Fruit fly (Drosophila melanogaster) whole organism, embryonic: Measurements from ENCODE around the gene dysf.

ENCODE experiments used
- CG11093 ChIP-seq: fragments of 200-800 bp; sonication (Bioruptor generic); IDR thresholded peaks from 3 replicates; pipeline ENCODE4 v1.3.6; 2022; ENCODE audit warnings: missing biosample characterization, missing genetic modification characterization
- CG1233 ChIP-seq: fragments of 200-800 bp; sonication (Bioruptor generic); optimal IDR thresholded peaks from 4 replicates; lab custom pipeline; 2018; ENCODE audit warnings: missing biosample characterization, mild to moderate bottlenecking, missing genetic modification characterization
- CG12659 ChIP-seq: fragments of 200-800 bp; sonication (Bioruptor generic); optimal IDR thresholded peaks from 3 replicates; lab custom pipeline; 2017; ENCODE audit warnings: mild to moderate bottlenecking, missing biosample characterization, missing genetic modification reagents, missing genetic modification characterization
- CG13894 ChIP-seq: fragments of 200-800 bp; sonication (Bioruptor generic); optimal IDR thresholded peaks from 3 replicates; lab custom pipeline; 2018; ENCODE audit warnings: missing biosample characterization, mild to moderate bottlenecking, missing genetic modification characterization, moderate library complexity
- CG14014 ChIP-seq: fragments of 200-800 bp; sonication (Bioruptor generic); IDR thresholded peaks from 2 replicates; pipeline ENCODE4 v1.3.6; 2022; ENCODE audit warnings: missing biosample characterization, missing genetic modification characterization
- CG14667 ChIP-seq: fragments of 200-800 bp; sonication (Bioruptor generic); IDR thresholded peaks from 2 replicates; pipeline ENCODE4 v1.3.6; 2022; ENCODE audit warnings: missing biosample characterization, missing genetic modification characterization
- CG1529 ChIP-seq: fragments of 200-800 bp; sonication (Bioruptor generic); optimal IDR thresholded peaks from 3 replicates; lab custom pipeline; 2018; ENCODE audit warnings: missing biosample characterization, missing genetic modification characterization
- CG1602 ChIP-seq: fragments of 200-800 bp; sonication (Bioruptor generic); optimal IDR thresholded peaks from 3 replicates; lab custom pipeline; 2016; ENCODE audit warnings: missing biosample characterization, missing genetic modification characterization
- CG16815 ChIP-seq: fragments of 200-800 bp; sonication (Bioruptor generic); optimal IDR thresholded peaks from 3 replicates; lab custom pipeline; 2017; ENCODE audit warnings: missing biosample characterization, mild to moderate bottlenecking, missing genetic modification characterization
- CG17359 ChIP-seq: fragments of 200-800 bp; sonication (Bioruptor generic); optimal IDR thresholded peaks from 3 replicates; lab custom pipeline; 2018; ENCODE audit warnings: missing biosample characterization, mild to moderate bottlenecking, missing genetic modification characterization, moderate library complexity
- CG17612 ChIP-seq: fragments of 200-800 bp; sonication (Bioruptor generic); IDR thresholded peaks from 2 replicates; pipeline ENCODE4 v1.3.6; 2022; ENCODE audit warnings: missing biosample characterization, missing genetic modification characterization
- CG34422 ChIP-seq: fragments of 200-800 bp; sonication (Bioruptor generic); IDR thresholded peaks from 3 replicates; pipeline ENCODE4 v1.3.6; 2022; ENCODE audit warnings: missing biosample characterization, missing genetic modification characterization
- CG42726 ChIP-seq: fragments of 200-800 bp; sonication (Bioruptor generic); IDR thresholded peaks from 2 replicates; pipeline ENCODE4 v1.3.6; 2022; ENCODE audit warnings: missing biosample characterization, missing genetic modification characterization; ENCODE audit not compliant: partially characterized antibody
- CG43689 ChIP-seq: fragments of 200-800 bp; sonication (Bioruptor generic); IDR thresholded peaks from 2 replicates; pipeline ENCODE4 v1.3.6; 2022; ENCODE audit warnings: missing biosample characterization, missing genetic modification characterization
- CG4404 ChIP-seq: fragments of 200-800 bp; sonication (Bioruptor generic); IDR thresholded peaks from 2 replicates; pipeline ENCODE4 v1.3.6; 2022; ENCODE audit warnings: missing biosample characterization, missing genetic modification characterization
- CG5245 ChIP-seq: fragments of 200-800 bp; sonication (Bioruptor generic); optimal IDR thresholded peaks from 3 replicates; lab custom pipeline; 2016; ENCODE audit warnings: missing biosample characterization, missing genetic modification characterization
- CG6254 ChIP-seq: fragments of 200-800 bp; sonication (Bioruptor generic); optimal IDR thresholded peaks from 3 replicates; lab custom pipeline; 2017; ENCODE audit warnings: mild to moderate bottlenecking, missing biosample characterization, missing genetic modification reagents, missing genetic modification characterization
- CG9727 ChIP-seq: fragments of 200-800 bp; sonication (Bioruptor generic); optimal IDR thresholded peaks from 3 replicates; lab custom pipeline; 2017; ENCODE audit warnings: missing biosample characterization, mild to moderate bottlenecking, missing genetic modification characterization
- CG9797 ChIP-seq: fragments of 200-800 bp; sonication (Bioruptor generic); optimal IDR thresholded peaks from 3 replicates; lab custom pipeline; 2018; ENCODE audit warnings: missing biosample characterization, mild to moderate bottlenecking, missing genetic modification characterization
- CG9817 ChIP-seq: fragments of 200-800 bp; sonication (Bioruptor generic); optimal IDR thresholded peaks from 2 replicates; lab custom pipeline; 2018; ENCODE audit warnings: missing biosample characterization, mild to moderate bottlenecking, missing genetic modification characterization, moderate library complexity
- CrebB ChIP-seq: fragments of 200-800 bp; sonication (Bioruptor generic); optimal IDR thresholded peaks from 3 replicates; lab custom pipeline; 2018; ENCODE audit warnings: missing biosample characterization, mild to moderate bottlenecking, missing genetic modification characterization
- Dek ChIP-seq: fragments of 200-800 bp; sonication (Bioruptor generic); optimal IDR thresholded peaks from 3 replicates; lab custom pipeline; 2019; ENCODE audit warnings: missing biosample characterization, mild to moderate bottlenecking, missing genetic modification characterization, moderate library complexity
- Dfd ChIP-seq, 2 experiments: fragments of >200 bp; optimal IDR thresholded peaks; 2 replicates each; lab custom pipeline; 2017; ENCODE audit warnings: missing biosample characterization in 2 of 2, missing genetic modification characterization in 2 of 2
- Gsc ChIP-seq: fragments of 200-800 bp; sonication (Bioruptor generic); IDR thresholded peaks from 2 replicates; pipeline ENCODE4 v1.3.6; 2022; ENCODE audit warnings: missing biosample characterization, missing genetic modification characterization
- Kr ChIP-seq: fragments of 200-800 bp; sonication (Bioruptor generic); optimal IDR thresholded peaks from 2 replicates; lab custom pipeline; 2017; ENCODE audit warnings: missing biosample characterization, mild to moderate bottlenecking, missing genetic modification characterization
- Mad ChIP-seq: fragments of 200-800 bp; sonication (Bioruptor generic); optimal IDR thresholded peaks from 2 replicates; lab custom pipeline; 2016; ENCODE audit warnings: missing biosample characterization, missing genetic modification characterization
- Max ChIP-seq: fragments of 200-800 bp; sonication (Bioruptor generic); optimal IDR thresholded peaks from 2 replicates; lab custom pipeline; 2016; ENCODE audit warnings: missing biosample characterization, mild to moderate bottlenecking, missing genetic modification characterization
- Mrtf ChIP-seq: fragments of 200-800 bp; sonication (Bioruptor generic); IDR thresholded peaks from 3 replicates; pipeline ENCODE4 v1.3.6; 2022; ENCODE audit warnings: missing biosample characterization, missing genetic modification characterization
- NFAT ChIP-seq: fragments of 200-800 bp; sonication (Bioruptor generic); IDR thresholded peaks from 2 replicates; pipeline ENCODE4 v1.3.6; 2022; ENCODE audit warnings: missing biosample characterization, missing genetic modification characterization
- Six4 ChIP-seq: fragments of 200-800 bp; sonication (Bioruptor generic); optimal IDR thresholded peaks from 2 replicates; lab custom pipeline; 2016; ENCODE audit warnings: missing biosample characterization, missing genetic modification characterization
- Sox102F ChIP-seq: fragments of 200-800 bp; sonication (Bioruptor generic); optimal IDR thresholded peaks from 2 replicates; lab custom pipeline; 2018; ENCODE audit warnings: missing biosample characterization, mild to moderate bottlenecking, missing genetic modification characterization, moderate library complexity
- TFAM ChIP-seq: fragments of 200-800 bp; sonication (Bioruptor generic); optimal IDR thresholded peaks from 2 replicates; lab custom pipeline; 2017; ENCODE audit warnings: missing biosample characterization, missing genetic modification characterization, inconsistent platforms
- Taf1 ChIP-seq: fragments of 200-800 bp; sonication (Bioruptor generic); IDR thresholded peaks from 2 replicates; pipeline ENCODE4 v1.3.6; 2022; ENCODE audit warnings: missing biosample characterization, missing genetic modification characterization
- ash1 ChIP-seq: fragments of 200-800 bp; sonication (Bioruptor generic); optimal IDR thresholded peaks from 2 replicates; lab custom pipeline; 2018; ENCODE audit warnings: missing biosample characterization, mild to moderate bottlenecking, missing genetic modification characterization
- bbx ChIP-seq: fragments of 200-800 bp; sonication (Bioruptor generic); IDR thresholded peaks from 2 replicates; pipeline ENCODE4 v1.3.6; 2022; ENCODE audit warnings: missing biosample characterization, missing genetic modification characterization; ENCODE audit not compliant: partially characterized antibody
- cg ChIP-seq: fragments of 200-800 bp; sonication (Bioruptor generic); optimal IDR thresholded peaks from 3 replicates; lab custom pipeline; 2019; ENCODE audit warnings: missing biosample characterization, mild to moderate bottlenecking, missing genetic modification characterization, moderate library complexity
- emc ChIP-seq: fragments of 200-800 bp; sonication (Bioruptor generic); optimal IDR thresholded peaks from 2 replicates; lab custom pipeline; 2016; ENCODE audit warnings: missing biosample characterization, missing genetic modification characterization
- ems ChIP-seq: fragments of 200-800 bp; sonication (Bioruptor generic); optimal IDR thresholded peaks from 3 replicates; lab custom pipeline; 2016; ENCODE audit warnings: missing biosample characterization, missing genetic modification characterization
- fd102C ChIP-seq: fragments of 200-800 bp; sonication (Bioruptor generic); optimal IDR thresholded peaks from 2 replicates; lab custom pipeline; 2018; ENCODE audit warnings: missing biosample characterization, mild to moderate bottlenecking, missing genetic modification characterization, moderate library complexity
- mam ChIP-seq: fragments of 200-800 bp; sonication (Bioruptor generic); optimal IDR thresholded peaks from 3 replicates; lab custom pipeline; 2016; ENCODE audit warnings: missing biosample characterization, missing genetic modification characterization
- pzg ChIP-seq: fragments of 200-800 bp; sonication (Bioruptor generic); optimal IDR thresholded peaks from 3 replicates; lab custom pipeline; 2018; ENCODE audit warnings: missing biosample characterization, mild to moderate bottlenecking, missing genetic modification characterization, moderate library complexity
- ranshi ChIP-seq: fragments of 200-800 bp; sonication (Bioruptor generic); IDR thresholded peaks from 2 replicates; pipeline ENCODE4 v1.3.6; 2022; ENCODE audit warnings: missing biosample characterization, missing genetic modification characterization
- slp2 ChIP-seq: fragments of 200-800 bp; sonication (Bioruptor generic); optimal IDR thresholded peaks from 2 replicates; lab custom pipeline; 2016; ENCODE audit warnings: missing biosample characterization, missing genetic modification characterization
- sqz ChIP-seq: fragments of 200-800 bp; sonication (Bioruptor generic); optimal IDR thresholded peaks from 3 replicates; lab custom pipeline; 2018; ENCODE audit warnings: missing biosample characterization, mild to moderate bottlenecking, missing genetic modification characterization
- sr ChIP-seq: fragments of 200-800 bp; sonication (Bioruptor generic); IDR thresholded peaks from 3 replicates; pipeline ENCODE4 v1.3.6; 2022; ENCODE audit warnings: missing biosample characterization, missing genetic modification characterization
- tgo ChIP-seq: fragments of 200-800 bp; sonication (Bioruptor generic); IDR thresholded peaks from 3 replicates; pipeline ENCODE4 v1.3.6; 2022; ENCODE audit warnings: missing biosample characterization, missing genetic modification characterization
- tll ChIP-seq, 2 experiments: fragments of 200-800 bp in 1 of 2; fragments of >200 bp in 1 of 2; sonication (Bioruptor generic) in 1 of 2; optimal IDR thresholded peaks; 2 replicates each; lab custom pipeline; 2017 to 2019; ENCODE audit warnings: missing biosample characterization in 2 of 2, missing genetic modification characterization in 2 of 2, mild to moderate bottlenecking in 1 of 2, moderate library complexity in 1 of 2
- wdn ChIP-seq: fragments of 200-800 bp; sonication (Bioruptor generic); IDR thresholded peaks from 2 replicates; pipeline ENCODE4 v1.3.6; 2022; ENCODE audit warnings: missing biosample characterization, missing genetic modification characterization
- zen ChIP-seq: fragments of 200-800 bp; sonication (Bioruptor generic); optimal IDR thresholded peaks from 3 replicates; lab custom pipeline; 2018; ENCODE audit warnings: missing biosample characterization, mild to moderate bottlenecking, missing genetic modification characterization, moderate library complexity

The dysf gene

DNA sequence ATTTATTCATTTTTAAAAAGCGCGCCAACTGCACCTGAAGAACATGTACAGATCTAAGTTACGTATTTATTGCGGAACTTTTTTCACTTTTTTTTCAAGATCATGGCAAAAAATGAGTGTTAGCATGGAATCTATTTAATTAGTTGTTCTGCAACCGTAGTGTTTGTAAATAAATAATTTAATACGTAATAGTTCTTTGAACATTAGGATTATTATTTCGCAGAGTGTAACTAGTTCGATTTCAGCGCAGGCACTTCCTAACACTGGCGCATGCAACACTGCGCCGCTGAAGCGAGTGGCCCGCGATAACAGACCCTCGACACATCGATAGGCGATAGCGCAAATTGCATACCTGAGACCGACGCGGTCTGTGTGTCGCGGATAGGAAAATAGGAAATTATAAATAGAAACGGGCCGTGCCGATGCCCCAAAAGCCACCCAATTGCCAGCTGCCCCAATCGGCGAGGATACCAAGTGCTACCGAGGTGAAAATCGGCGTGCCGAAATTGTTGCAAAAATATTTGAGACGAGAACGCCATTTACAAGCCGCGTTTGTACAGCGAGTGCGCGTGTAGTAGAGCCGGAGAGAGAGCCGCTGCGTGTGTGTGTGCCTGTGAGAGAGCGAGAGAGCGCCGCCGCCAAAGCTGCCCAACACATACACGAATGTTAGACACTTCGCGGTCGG is 57.0 kb downstream of the dysf start, which contains the start of gene gro:
Gene gro, plus strand, starts transcription at position 320 of the 685 bp plus-strand sequence.
- peak; percentile 91 for TF ChIP-seq CG12659
- TF ChIP-seq CG43689 (GFP tag; lab: Robert Waterston, UW) = no peak
- TF ChIP-seq Mrtf (GFP tag; lab: Robert Waterston, UW) = no peak
- TF ChIP-seq CG17612 = no peak
- peak; percentile 75 for TF ChIP-seq CG9817 (tag; lab: Kevin White, UChicago)
- peak; percentile 22 for TF ChIP-seq CG1529 (GFP tag; lab: Kevin White, UChicago)
- peak; percentile 64 for TF ChIP-seq emc (GFP tag; lab: Kevin White, UChicago)
- TF ChIP-seq CG14667 = peak; percentile 34; the same call in 1 of the 2 replicates
- peak; percentile 67 for TF ChIP-seq slp2 (GFP tag; lab: Kevin White, UChicago)
- no peak for TF ChIP-seq tll (GFP tag; optimal IDR thresholded peaks at IDR 0.05; lab: Kevin White, UChicago)
- TF ChIP-seq cg (GFP tag; lab: Kevin White, UChicago) = no peak
- TF ChIP-seq sqz (GFP tag; lab: Kevin White, UChicago) = no peak
- peak; percentile 72 for TF ChIP-seq CG13894 (tag; lab: Kevin White, UChicago)
- peak; percentile 50 for TF ChIP-seq CG14014 (GFP tag; lab: Robert Waterston, UW)
- TF ChIP-seq ems = peak; percentile 81
- peak; percentile 82 for TF ChIP-seq NFAT (GFP tag; lab: Robert Waterston, UW)
- TF ChIP-seq Max (GFP tag; lab: Kevin White, UChicago) = peak; percentile 74
- peak; percentile 36 for TF ChIP-seq ash1
- no peak for TF ChIP-seq wdn (GFP tag; lab: Robert Waterston, UW)
- peak; percentile 85 for TF ChIP-seq bbx (GFP tag; lab: Robert Waterston, UW)
- peak; percentile 75 for TF ChIP-seq ranshi (GFP tag; lab: Robert Waterston, UW)
- peak; percentile 52 for TF ChIP-seq Six4 (GFP tag; lab: Kevin White, UChicago)
- peak; percentile 19 for TF ChIP-seq CG6254 (GFP tag; lab: Kevin White, UChicago)
- TF ChIP-seq tgo (GFP tag; lab: Robert Waterston, UW) = peak; percentile 65
- peak; percentile 63 for TF ChIP-seq Sox102F (GFP tag; lab: Kevin White, UChicago)
- peak; percentile 83 for TF ChIP-seq CG34422 (GFP tag; lab: Robert Waterston, UW)
- TF ChIP-seq CrebB (tag; lab: Kevin White, UChicago) = no peak
- TF ChIP-seq CG16815 (GFP tag; lab: Kevin White, UChicago) = peak; percentile 38
- TF ChIP-seq CG9727 (GFP tag; lab: Kevin White, UChicago) = peak; percentile 51
- TF ChIP-seq Gsc (GFP tag; lab: Robert Waterston, UW) = no peak
- TF ChIP-seq Taf1 = 0 out of 2 replicates have a peak, but pooled peaks have one; percentile 50
- no peak for TF ChIP-seq CG11093
- peak; percentile 34 for TF ChIP-seq fd102C (GFP tag; lab: Kevin White, UChicago)
- TF ChIP-seq CG1602 (GFP tag; lab: Kevin White, UChicago) = peak; percentile 60
- peak; percentile 52 for TF ChIP-seq CG17359 (tag; lab: Kevin White, UChicago)
- peak; percentile 54 for TF ChIP-seq CG9797 (GFP tag; lab: Kevin White, UChicago)
- peak; percentile 42 for TF ChIP-seq CG5245 (GFP tag; lab: Kevin White, UChicago)
- peak; percentile 84 for TF ChIP-seq mam (GFP tag; lab: Kevin White, UChicago)
- TF ChIP-seq zen = peak; percentile 72
- no peak for TF ChIP-seq Dfd (GFP tag; optimal IDR thresholded peaks at IDR 0.05; lab: Kevin White, UChicago)
- TF ChIP-seq Kr (GFP tag; lab: Kevin White, UChicago) = no peak
- TF ChIP-seq CG4404 (GFP tag; lab: Robert Waterston, UW) = peak; percentile 27; the same call in 1 of the 2 replicates
- peak; percentile 47 for TF ChIP-seq Dek (tag; lab: Kevin White, UChicago)
- TF ChIP-seq Mad = peak; percentile 83
- TF ChIP-seq pzg = peak; percentile 97
- TF ChIP-seq sr (GFP tag; lab: Robert Waterston, UW) = 0 out of 3 replicates have a peak, but pooled peaks have one; percentile 14
- TF ChIP-seq CG1233 (GFP tag; lab: Kevin White, UChicago) = peak; percentile 55
- peak; percentile 60 for TF ChIP-seq CG42726 (GFP tag; lab: Robert Waterston, UW)
- no peak for TF ChIP-seq TFAM (GFP tag; lab: Kevin White, UChicago)
